Worm (Caenorhabditis elegans) whole organism, L3 larva: Measurements from ENCODE around the gene K04B12.2.

Experiments
- elt-3 ChIP-seq, 3 experiments: fragments of 150-350 bp in 1 of 3; sonication (generic microtip) in 2 of 3; optimal IDR thresholded peaks; 2 replicates in 2 of 3; 4 replicates in 1 of 3; lab custom pipeline; 2014 to 2017; ENCODE audit warnings: missing biosample characterization in 3 of 3, missing genetic modification characterization in 3 of 3
- pha-4 ChIP-seq: fragments of 150-350 bp; optimal IDR thresholded peaks from 2 replicates; lab custom pipeline; 2014; ENCODE audit warnings: missing biosample characterization, missing genetic modification reagents, missing genetic modification characterization
- pqm-1 ChIP-seq: fragments of 150-350 bp; optimal IDR thresholded peaks from 2 replicates; lab custom pipeline; 2017; ENCODE audit warnings: missing biosample characterization, missing genetic modification characterization, inconsistent platforms

- TF ChIP-seq elt-3 (tag; optimal IDR thresholded peaks at IDR 0.05; lab: Kevin White, UChicago) (no peak), pha-4 (tag; lab: Kevin White, UChicago) (no peak), pqm-1 (tag; lab: Kevin White, UChicago) (no peak)
Observed at ce11 chrII:14437116-14437515, 656 bp downstream of the K04B12.2 start.
